Worm (Caenorhabditis elegans): Measurements from ENCODE around the gene pgp-1.

The pgp-1 gene

ce11 chrIV:12600941-12601340 is 2.0 kb upstream of the pgp-1 start (continued):
- peak; percentile 19 for TF ChIP-seq tlf-1 (GFP tag; optimal IDR thresholded peaks at IDR 0.05)
- no peak for TF ChIP-seq bed-2 (GFP tag; IDR thresholded peaks at IDR 0.05)
- no peak for TF ChIP-seq nhr-120 (GFP tag; IDR thresholded peaks at IDR 0.05)
- TF ChIP-seq tbp1 (GFP tag; optimal IDR thresholded peaks at IDR 0.05), result peak; percentile 50
- TF ChIP-seq lsl-1 (GFP tag; optimal IDR thresholded peaks at IDR 0.05), result no peak
- TF ChIP-seq mes-4 (tag; optimal IDR thresholded peaks at IDR 0.05), result no peak
- no peak for TF ChIP-seq T26A5.8 (tag; optimal IDR thresholded peaks at IDR 0.05)
- TF ChIP-seq pha-4 (tag; optimal IDR thresholded peaks at IDR 0.05), result peak; percentile 24
- peak; percentile 47 for TF ChIP-seq ets-4 (GFP tag; optimal IDR thresholded peaks at IDR 0.05)
- no peak for TF ChIP-seq ceh-91 (GFP tag; IDR thresholded peaks at IDR 0.05)
- peak; percentile 63 for TF ChIP-seq B0336.3 (GFP tag; IDR thresholded peaks at IDR 0.05)
- peak; percentile 81 for TF ChIP-seq ztf-22 (GFP tag; optimal IDR thresholded peaks at IDR 0.05)
- TF ChIP-seq madf-10 (tag; optimal IDR thresholded peaks at IDR 0.05), result peak; percentile 46
- TF ChIP-seq cebp-1 (GFP tag; IDR thresholded peaks at IDR 0.05), result peak; percentile 89
- TF ChIP-seq cebp-1 (tag; optimal IDR thresholded peaks at IDR 0.05), result peak; percentile 92
- TF ChIP-seq pbrm-1 (GFP tag; IDR thresholded peaks at IDR 0.05), result no peak
- peak; percentile 33 for TF ChIP-seq attf-5 (GFP tag; optimal IDR thresholded peaks at IDR 0.05)
- peak; percentile 100 for TF ChIP-seq nhr-80 (tag; optimal IDR thresholded peaks at IDR 0.05)
- TF ChIP-seq ztf-25 (GFP tag; IDR thresholded peaks at IDR 0.05), result no peak

- TF ChIP-seq dpff-1 (tag; optimal IDR thresholded peaks at IDR 0.05), result no peak
- no peak for TF ChIP-seq lsy-27 (tag; optimal IDR thresholded peaks at IDR 0.05; ENCODE audit: borderline replicate concordance, insufficient read depth)
- TF ChIP-seq let-607 (tag; optimal IDR thresholded peaks at IDR 0.05), result no peak
- no peak for TF ChIP-seq ceh-27 (GFP tag; optimal IDR thresholded peaks at IDR 0.05)
- TF ChIP-seq egrh-3 (GFP tag; IDR thresholded peaks at IDR 0.05), result no peak
- no peak for TF ChIP-seq lin-54 (GFP tag; optimal IDR thresholded peaks at IDR 0.05)
- TF ChIP-seq let-526 (GFP tag; IDR thresholded peaks at IDR 0.05), result no peak
- TF ChIP-seq ztf-26 (tag; optimal IDR thresholded peaks at IDR 0.05), result no peak
- TF ChIP-seq nfya-1 (tag; optimal IDR thresholded peaks at IDR 0.05; ENCODE audit: borderline replicate concordance, insufficient read depth), result no peak
- TF ChIP-seq unc-130 (GFP tag; optimal IDR thresholded peaks at IDR 0.05), result no peak
- TF ChIP-seq B0019.2 (GFP tag; conservative IDR thresholded peaks at IDR 0.05), result no peak
- TF ChIP-seq egl-44 (GFP tag; IDR thresholded peaks at IDR 0.05), result no peak
- no peak for TF ChIP-seq hsf-1 (GFP tag; IDR thresholded peaks at IDR 0.05)
- TF ChIP-seq C06A6.2 (GFP tag; conservative IDR thresholded peaks at IDR 0.05), result no peak
- TF ChIP-seq athp-1 (tag; optimal IDR thresholded peaks at IDR 0.05), result no peak
- TF ChIP-seq madf-10 (tag; optimal IDR thresholded peaks at IDR 0.05), result no peak
- TF ChIP-seq nhr-80 (tag; optimal IDR thresholded peaks at IDR 0.05), result no peak
Observed at ce11 chrIV:12596960-12597359, 2.0 kb downstream of the pgp-1 start.

- TF ChIP-seq atf-7 (tag; optimal IDR thresholded peaks at IDR 0.05), result peak; percentile 52
- TF ChIP-seq tbx-9 (tag; optimal IDR thresholded peaks at IDR 0.05; ENCODE audit: borderline replicate concordance), result no peak
- no peak for TF ChIP-seq hlh-26 (GFP tag; conservative IDR thresholded peaks at IDR 0.05)
- TF ChIP-seq let-607 (tag; optimal IDR thresholded peaks at IDR 0.05), result peak; percentile 13 to 44
- TF ChIP-seq sptf-2 (GFP tag; optimal IDR thresholded peaks at IDR 0.05), result no peak
- TF ChIP-seq sdz-38 (tag; optimal IDR thresholded peaks at IDR 0.05), result no peak
- peak; percentile 4 for TF ChIP-seq gei-17 (GFP tag; optimal IDR thresholded peaks at IDR 0.05)
- peak; percentile 2 for TF ChIP-seq efl-1 (GFP tag; optimal IDR thresholded peaks at IDR 0.05)
- TF ChIP-seq K11D2.4 (GFP tag; IDR thresholded peaks at IDR 0.05), result peak; percentile 72; the same call in 1 of the 2 replicates
- TF ChIP-seq zfh-2 (GFP tag; conservative IDR thresholded peaks at IDR 0.05), result peak; percentile 71
- TF ChIP-seq dox-1 (GFP tag; IDR thresholded peaks at IDR 0.05), result peak; percentile 86
- peak; percentile 76 for TF ChIP-seq mcd-1 (GFP tag; IDR thresholded peaks at IDR 0.05)
- TF ChIP-seq lin-26 (GFP tag; IDR thresholded peaks at IDR 0.05), result peak; percentile 89
- TF ChIP-seq snpc-3.4 (tag; optimal IDR thresholded peaks at IDR 0.05), result peak; percentile 40
- no peak for TF ChIP-seq nfya-2 (GFP tag; IDR thresholded peaks at IDR 0.05)
- TF ChIP-seq attf-3 (GFP tag; conservative IDR thresholded peaks at IDR 0.05), result peak; percentile 66
- TF ChIP-seq T26A5.8 (tag; optimal IDR thresholded peaks at IDR 0.05), result no peak
Observed at ce11 chrIV:12594574-12594973, 4.4 kb downstream of the pgp-1 start.
